Worm (Caenorhabditis elegans) whole organism, L4 larva: ENCODE results near the gene qua-1.

Experiments used
- F37D6.2 ChIP-seq: sonication (generic microtip); optimal IDR thresholded peaks from 2 replicates; lab custom pipeline; 2016; ENCODE audit warnings: mild to moderate bottlenecking, missing genetic modification characterization, missing compliant biosample characterization
- F44E2.7 ChIP-seq: fragments of 200-800 bp; sonication (Bioruptor generic); IDR thresholded peaks from 2 replicates; pipeline ENCODE4 v2.1.2; 2022; ENCODE audit warnings: missing genetic modification characterization, missing compliant biosample characterization
- F49E8.2 ChIP-seq: sonication (generic microtip); optimal IDR thresholded peaks from 2 replicates; lab custom pipeline; 2016; ENCODE audit warnings: missing compliant biosample characterization, mild to moderate bottlenecking, missing genetic modification characterization, borderline replicate concordance
- Y105C5A.15 ChIP-seq: fragments of 200-800 bp; sonication (Bioruptor generic); IDR thresholded peaks from 2 replicates; pipeline ENCODE4 v1.3.6; 2022; ENCODE audit warnings: missing genetic modification characterization, missing compliant biosample characterization
- Y5F2A.4 ChIP-seq: fragments of 200-800 bp; sonication (Bioruptor generic); optimal IDR thresholded peaks from 2 replicates; lab custom pipeline; 2018; ENCODE audit warnings: mild to moderate bottlenecking, missing genetic modification characterization, missing compliant biosample characterization
- ZK546.5 ChIP-seq, 2 experiments: sonication (generic microtip); optimal IDR thresholded peaks; 2 replicates each; lab custom pipeline; 2017; ENCODE audit warnings: missing biosample characterization in 2 of 2, missing genetic modification characterization in 2 of 2
- aha-1 ChIP-seq: fragments of 150-350 bp; peaks from one replicate; lab custom pipeline; 2014; ENCODE audit warnings: missing biosample characterization, missing genetic modification characterization
- ceh-20 ChIP-seq: fragments of 200-800 bp; sonication (Bioruptor generic); IDR thresholded peaks from 2 replicates; pipeline ENCODE4 v1.3.6; 2022; ENCODE audit warnings: missing genetic modification reagents, missing genetic modification characterization, missing compliant biosample characterization
- ceh-28 ChIP-seq: fragments of 150-350 bp; optimal IDR thresholded peaks from 2 replicates; lab custom pipeline; 2014; ENCODE audit warnings: missing biosample characterization, missing genetic modification reagents, missing genetic modification characterization
- ceh-32 ChIP-seq: sonication (generic microtip); optimal IDR thresholded peaks from 2 replicates; lab custom pipeline; 2016; ENCODE audit warnings: mild to moderate bottlenecking, missing genetic modification characterization, missing compliant biosample characterization; ENCODE audit not compliant: poor library complexity
- ceh-44 ChIP-seq: fragments of 200-800 bp; sonication (Bioruptor generic); IDR thresholded peaks from 2 replicates; pipeline ENCODE4 v1.3.6; 2022; ENCODE audit warnings: missing genetic modification reagents, missing genetic modification characterization, missing compliant biosample characterization
- ceh-62 ChIP-seq: sonication (generic microtip); optimal IDR thresholded peaks from 2 replicates; lab custom pipeline; 2017; ENCODE audit warnings: missing biosample characterization, missing genetic modification characterization
- ctbp-1 ChIP-seq: fragments of 200-800 bp; sonication (Bioruptor generic); IDR thresholded peaks from 2 replicates; pipeline ENCODE4 v1.3.6; 2022; ENCODE audit warnings: missing genetic modification reagents, missing genetic modification characterization, missing compliant biosample characterization
- daf-16 ChIP-seq, 3 experiments: sonication (generic microtip); optimal IDR thresholded peaks; 2 replicates each; lab custom pipeline; 2016 to 2017; ENCODE audit warnings: missing genetic modification characterization in 3 of 3, missing genetic modification reagents in 3 of 3, mild to moderate bottlenecking in 2 of 3, missing compliant biosample characterization in 2 of 3, missing biosample characterization in 1 of 3, moderate library complexity in 1 of 3
- dmd-8 ChIP-seq: fragments of 200-800 bp; sonication (Bioruptor generic); IDR thresholded peaks from 2 replicates; pipeline ENCODE4 v1.3.6; 2022; ENCODE audit warnings: missing genetic modification characterization, missing compliant biosample characterization
- dmd-9 ChIP-seq: fragments of 200-800 bp; sonication (Bioruptor generic); IDR thresholded peaks from 2 replicates; pipeline ENCODE4 v1.3.6; 2022; ENCODE audit warnings: missing genetic modification reagents, missing genetic modification characterization, missing compliant biosample characterization
- dpl-1 ChIP-seq: fragments of 150-350 bp; optimal IDR thresholded peaks from 2 replicates; lab custom pipeline; 2014; ENCODE audit warnings: missing biosample characterization, missing genetic modification reagents, missing genetic modification characterization
- egl-27 ChIP-seq: sonication (generic microtip); optimal IDR thresholded peaks from 3 replicates; lab custom pipeline; 2017; ENCODE audit warnings: missing biosample characterization, missing genetic modification reagents, missing genetic modification characterization
- fkh-10 ChIP-seq: fragments of 150-350 bp; optimal IDR thresholded peaks from 2 replicates; lab custom pipeline; 2014; ENCODE audit warnings: missing biosample characterization, missing genetic modification reagents, missing genetic modification characterization
- hif-1 ChIP-seq, 2 experiments: sonication (generic microtip); optimal IDR thresholded peaks; 2 replicates each; lab custom pipeline; 2016 to 2017; ENCODE audit warnings: missing compliant biosample characterization in 2 of 2, missing genetic modification characterization in 2 of 2, missing genetic modification reagents in 2 of 2, missing genotype in 2 of 2, mild to moderate bottlenecking in 1 of 2
- hlh-30 ChIP-seq: sonication (generic microtip); optimal IDR thresholded peaks from 2 replicates; lab custom pipeline; 2017; ENCODE audit warnings: antibody characterized with exemption, mild to moderate bottlenecking, missing genetic modification characterization, missing compliant biosample characterization; ENCODE audit not compliant: insufficient read depth
- jun-1 ChIP-seq: fragments of 150-350 bp; optimal IDR thresholded peaks from 2 replicates; lab custom pipeline; 2014; ENCODE audit warnings: missing biosample characterization, missing genetic modification reagents, missing genetic modification characterization
- lir-3 ChIP-seq: sonication (generic microtip); optimal IDR thresholded peaks from 2 replicates; lab custom pipeline; 2016; ENCODE audit warnings: mild to moderate bottlenecking, missing genetic modification characterization, missing compliant biosample characterization
- madf-9 ChIP-seq: fragments of 200-800 bp; sonication (Bioruptor generic); conservative IDR thresholded peaks from 2 replicates; pipeline ENCODE4 v1.3.6; 2022; ENCODE audit warnings: missing genetic modification reagents, missing genetic modification characterization, missing compliant biosample characterization
- nhr-10 ChIP-seq: fragments of 150-350 bp; optimal IDR thresholded peaks from 2 replicates; lab custom pipeline; 2014; ENCODE audit warnings: missing biosample characterization, missing genetic modification characterization
- nhr-11 ChIP-seq: fragments of 150-350 bp; optimal IDR thresholded peaks from 2 replicates; lab custom pipeline; 2014; ENCODE audit warnings: missing biosample characterization, missing genetic modification characterization
- nhr-111 ChIP-seq: fragments of 200-800 bp; sonication (Bioruptor generic); optimal IDR thresholded peaks from 2 replicates; lab custom pipeline; 2018; ENCODE audit warnings: mild to moderate bottlenecking, missing genetic modification characterization, missing compliant biosample characterization
- nhr-25 ChIP-seq: sonication (generic microtip); optimal IDR thresholded peaks from 2 replicates; lab custom pipeline; 2017; ENCODE audit warnings: missing genetic modification characterization, mild to moderate bottlenecking, missing compliant biosample characterization, antibody characterized with exemption, moderate library complexity, borderline replicate concordance; ENCODE audit not compliant: insufficient read depth
- nhr-28 ChIP-seq: fragments of 150-350 bp; optimal IDR thresholded peaks from 2 replicates; lab custom pipeline; 2014; ENCODE audit warnings: missing biosample characterization, missing genetic modification characterization
- nhr-41 ChIP-seq: fragments of 200-800 bp; sonication (Bioruptor generic); IDR thresholded peaks from 2 replicates; pipeline ENCODE4 v1.3.6; 2022; ENCODE audit warnings: missing genetic modification reagents, missing genetic modification characterization, missing compliant biosample characterization
- nhr-48 ChIP-seq: sonication (generic microtip); optimal IDR thresholded peaks from 2 replicates; lab custom pipeline; 2016; ENCODE audit warnings: mild to moderate bottlenecking, missing genetic modification characterization, missing compliant biosample characterization
- nhr-77 ChIP-seq: fragments of 150-350 bp; optimal IDR thresholded peaks from 2 replicates; lab custom pipeline; 2014; ENCODE audit warnings: missing biosample characterization, missing genetic modification characterization
- pha-4 ChIP-seq, 2 experiments: fragments of 150-350 bp in 1 of 2; fragments of 200-800 bp in 1 of 2; sonication (Bioruptor generic) in 1 of 2; IDR thresholded peaks in 1 of 2; optimal IDR thresholded peaks in 1 of 2; 2 replicates each; pipeline versions ENCODE4 v1.3.6 to Lab custom; 2014 to 2022; ENCODE audit warnings: missing genetic modification characterization in 2 of 2, missing genetic modification reagents in 2 of 2, missing biosample characterization in 1 of 2, missing compliant biosample characterization in 1 of 2
- php-3 ChIP-seq: fragments of 200-800 bp; sonication (Bioruptor generic); IDR thresholded peaks from 2 replicates; pipeline ENCODE4 v1.3.6; 2022; ENCODE audit warnings: missing genetic modification reagents, missing genetic modification characterization, missing compliant biosample characterization
- snpc-4 ChIP-seq: fragments of 150-350 bp; optimal IDR thresholded peaks from 2 replicates; lab custom pipeline; 2014; ENCODE audit warnings: missing biosample characterization, missing genetic modification characterization
- spr-1 ChIP-seq: sonication (generic microtip); optimal IDR thresholded peaks from 2 replicates; lab custom pipeline; 2016; ENCODE audit warnings: mild to moderate bottlenecking, missing genetic modification characterization, missing compliant biosample characterization
- spr-3 ChIP-seq: fragments of 200-800 bp; sonication (Bioruptor generic); optimal IDR thresholded peaks from 2 replicates; lab custom pipeline; 2018; ENCODE audit warnings: mild to moderate bottlenecking, missing genetic modification characterization, missing compliant biosample characterization
- tag-97 ChIP-seq: fragments of 200-800 bp; sonication (Bioruptor generic); IDR thresholded peaks from 2 replicates; pipeline ENCODE4 v1.3.6; 2022; ENCODE audit warnings: missing genetic modification characterization, missing compliant biosample characterization
- tra-1 ChIP-seq: fragments of 200-800 bp; sonication (Bioruptor generic); IDR thresholded peaks from 2 replicates; pipeline ENCODE4 v1.3.6; 2022; ENCODE audit warnings: missing genetic modification reagents, missing genetic modification characterization, missing compliant biosample characterization
- unc-130 ChIP-seq: sonication (generic microtip); optimal IDR thresholded peaks from 2 replicates; lab custom pipeline; 2016; ENCODE audit warnings: missing genetic modification reagents, missing genetic modification characterization, missing compliant biosample characterization
- unc-62 ChIP-seq, 3 experiments: fragments of 150-350 bp in 1 of 3; sonication (generic microtip); optimal IDR thresholded peaks in 2 of 3; peaks in 1 of 3; 1 replicate in 1 of 3; 2 replicates in 2 of 3; lab custom pipeline; 2014 to 2017; ENCODE audit warnings: missing biosample characterization in 3 of 3, missing genetic modification characterization in 3 of 3, missing genetic modification reagents in 3 of 3, missing genotype in 1 of 3
- zfp-3 ChIP-seq: fragments of 200-800 bp; sonication (Bioruptor generic); conservative IDR thresholded peaks from 2 replicates; pipeline ENCODE4 v1.3.6; 2022; ENCODE audit warnings: missing genetic modification reagents, missing genetic modification characterization, missing compliant biosample characterization

The qua-1 gene

DNA sequence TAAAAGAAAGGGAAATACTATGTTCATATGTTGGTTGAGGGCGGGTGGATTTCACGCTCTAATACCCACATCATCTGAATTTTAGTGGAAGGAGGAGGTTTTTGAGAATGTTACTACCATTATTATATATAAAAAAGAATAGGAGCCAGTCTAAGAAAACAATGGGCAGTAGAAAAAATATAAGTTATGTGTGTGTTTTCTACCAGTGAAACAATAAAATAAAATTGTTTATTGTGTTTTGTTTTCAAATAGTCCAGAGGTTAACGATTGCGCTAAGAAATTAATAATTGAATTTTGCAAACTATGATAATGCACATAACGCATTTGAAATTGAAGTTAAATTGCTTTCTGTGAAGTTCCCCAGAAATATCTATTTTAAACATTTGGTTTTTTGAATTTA is 10.9 kb downstream of the qua-1 start, which contains the start of gene M110.8:
Gene M110.8, minus strand, starts transcription at position 101 of the 400 bp plus-strand sequence.
- no peak for TF ChIP-seq ceh-44 (GFP tag; lab: Robert Waterston, UW)
- TF ChIP-seq F44E2.7 (GFP tag; lab: Robert Waterston, UW): no peak
- no peak for TF ChIP-seq spr-3 (GFP tag; lab: Kevin White, UChicago)
- no peak for TF ChIP-seq Y5F2A.4 (GFP tag; lab: Kevin White, UChicago)
- no peak for TF ChIP-seq madf-9
- no peak for TF ChIP-seq unc-130

DNA sequence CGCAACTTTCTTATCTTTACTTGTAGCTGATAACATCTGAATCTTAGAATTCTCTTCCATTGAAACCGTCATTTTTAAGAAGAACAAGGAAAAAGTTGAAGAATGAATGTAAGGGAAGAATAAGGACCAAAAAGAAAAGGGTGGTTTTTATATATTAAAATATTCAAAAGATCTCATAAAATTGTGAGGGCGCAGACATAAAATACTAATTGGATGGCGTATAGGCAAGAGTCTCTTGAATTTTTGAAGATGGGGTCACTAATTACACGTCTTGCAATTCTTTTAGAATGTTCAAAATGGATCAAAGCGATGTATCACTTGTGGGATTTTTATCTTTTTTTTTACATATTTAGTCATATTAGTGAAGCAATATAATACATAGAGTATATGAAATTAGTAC is 14.1 kb downstream of the qua-1 start, which contains the start of gene twk-3:
Gene twk-3, minus strand, starts transcription at position 101 of the 400 bp plus-strand sequence.
- TF ChIP-seq hlh-30 (tag; lab: Kevin White, UChicago) (no peak), aha-1 (tag; lab: Kevin White, UChicago) (no peak), ceh-32 (tag; lab: Kevin White, UChicago) (no peak), tag-97 (GFP tag; lab: Robert Waterston, UW) (no peak), ctbp-1 (GFP tag; lab: Robert Waterston, UW) (no peak), dmd-8 (no peak), unc-62 (GFP tag; optimal IDR thresholded peaks at IDR 0.05 in 1 of 2; lab: Kevin White, UChicago) (no peak), unc-62 (tag; optimal IDR thresholded peaks at IDR 0.05; lab: Kevin White, UChicago) (no peak), hif-1 (tag; optimal IDR thresholded peaks at IDR 0.05; lab: Kevin White, UChicago) (no peak), fkh-10 (GFP tag; lab: Kevin White, UChicago) (no peak), ceh-44 (GFP tag; lab: Robert Waterston, UW) (no peak), ceh-62 (no peak)

DNA sequence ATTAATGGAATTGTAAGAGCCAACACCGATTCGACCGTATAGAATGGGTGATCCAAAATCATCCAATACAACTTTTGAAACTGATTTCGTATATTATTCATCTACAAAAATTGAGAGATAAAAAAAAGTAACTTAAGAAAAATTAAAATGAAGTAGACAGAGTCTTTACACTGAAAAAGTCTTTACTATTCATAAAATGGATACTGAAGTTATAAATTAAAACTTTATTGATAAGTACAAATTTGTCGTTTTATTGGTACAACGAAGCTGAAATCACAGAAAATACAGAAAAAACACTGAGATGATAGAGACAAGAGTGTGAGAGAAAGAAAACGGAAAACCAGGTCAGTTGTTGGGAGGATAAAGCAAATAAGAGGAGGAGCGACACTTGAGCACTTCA is 15.8 kb downstream of the qua-1 start, which contains the start of gene M110.10:
Gene M110.10, minus strand, starts transcription at position 101 of the 400 bp plus-strand sequence.
- no peak for TF ChIP-seq nhr-41 (GFP tag; lab: Robert Waterston, UW)
- no peak for TF ChIP-seq Y5F2A.4 (GFP tag; lab: Kevin White, UChicago)
- TF ChIP-seq unc-62 (GFP tag; optimal IDR thresholded peaks at IDR 0.05 in 1 of 2; lab: Kevin White, UChicago): peak in 1 of 2 experiments; percentile 71
- TF ChIP-seq unc-62 (tag; optimal IDR thresholded peaks at IDR 0.05; lab: Kevin White, UChicago): no peak
- TF ChIP-seq aha-1 (tag; lab: Kevin White, UChicago): peak; percentile 6

DNA sequence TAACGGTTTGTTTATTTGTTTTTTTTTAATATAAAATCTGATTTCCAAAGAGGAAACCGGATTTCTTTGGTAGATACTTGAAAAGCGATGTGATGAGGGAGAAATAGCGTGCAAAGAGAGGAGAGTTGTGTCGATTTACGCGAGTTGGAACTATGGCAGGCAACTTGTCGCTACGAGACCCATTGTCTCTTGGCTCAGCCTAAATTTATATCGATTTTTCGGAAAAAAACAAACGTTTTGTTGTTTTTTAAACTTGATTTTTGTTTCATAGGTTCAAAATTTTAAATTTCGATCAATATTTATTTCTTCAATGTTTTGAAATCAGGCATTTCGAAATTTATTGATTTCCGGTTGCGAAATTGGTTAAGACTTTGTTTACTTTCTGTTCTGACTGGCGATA is 17.8 kb downstream of the qua-1 start, which contains the start of gene M110.3:
Gene M110.3, minus strand, starts transcription at position 184 of the 400 bp plus-strand sequence.
- TF ChIP-seq ceh-32 (tag; lab: Kevin White, UChicago): no peak
- TF ChIP-seq nhr-28: peak; percentile 17
- no peak for TF ChIP-seq spr-1 (tag; lab: Kevin White, UChicago)
- no peak for TF ChIP-seq snpc-4
- no peak for TF ChIP-seq nhr-111 (GFP tag; lab: Kevin White, UChicago)
- no peak for TF ChIP-seq Y105C5A.15
- TF ChIP-seq zfp-3: no peak
- no peak for TF ChIP-seq dmd-9 (GFP tag; lab: Robert Waterston, UW)
- TF ChIP-seq daf-16 (GFP tag; optimal IDR thresholded peaks at IDR 0.05; lab: Kevin White, UChicago): no peak
- TF ChIP-seq daf-16 (tag; optimal IDR thresholded peaks at IDR 0.05; lab: Kevin White, UChicago): peak; percentile 37
- TF ChIP-seq egl-27: no peak
- peak; percentile 42 for TF ChIP-seq ceh-28
- peak; percentile 53 for TF ChIP-seq dpl-1 (GFP tag; lab: Kevin White, UChicago)
- TF ChIP-seq unc-62 (GFP tag; optimal IDR thresholded peaks at IDR 0.05 in 1 of 2; lab: Kevin White, UChicago): no peak
- no peak for TF ChIP-seq unc-62 (tag; optimal IDR thresholded peaks at IDR 0.05; lab: Kevin White, UChicago)
- no peak for TF ChIP-seq lir-3 (tag; lab: Kevin White, UChicago)
- TF ChIP-seq nhr-25 (tag; lab: Kevin White, UChicago): no peak
- TF ChIP-seq ceh-20 (GFP tag; lab: Robert Waterston, UW): no peak
- TF ChIP-seq pha-4 (GFP tag; IDR thresholded peaks at IDR 0.05; lab: Robert Waterston, UW): no peak
- no peak for TF ChIP-seq pha-4 (tag; optimal IDR thresholded peaks at IDR 0.05; lab: Kevin White, UChicago)
- TF ChIP-seq dmd-8: no peak
- TF ChIP-seq php-3 (GFP tag; lab: Robert Waterston, UW): no peak
- TF ChIP-seq jun-1 (tag; lab: Kevin White, UChicago): no peak
- TF ChIP-seq aha-1 (tag; lab: Kevin White, UChicago): no peak
- TF ChIP-seq nhr-11 (tag; lab: Kevin White, UChicago): no peak
- no peak for TF ChIP-seq ZK546.5 (tag; optimal IDR thresholded peaks at IDR 0.05; lab: Kevin White, UChicago)
- TF ChIP-seq F37D6.2 (tag; lab: Kevin White, UChicago): no peak
- TF ChIP-seq F49E8.2: no peak
- no peak for TF ChIP-seq nhr-10 (tag; lab: Kevin White, UChicago)
- no peak for TF ChIP-seq nhr-48 (tag; lab: Kevin White, UChicago)
- TF ChIP-seq tra-1 (GFP tag; lab: Robert Waterston, UW): no peak
- TF ChIP-seq nhr-77 (tag; lab: Kevin White, UChicago): no peak
- no peak for TF ChIP-seq spr-3 (GFP tag; lab: Kevin White, UChicago)
